Fruit fly (Drosophila melanogaster) whole organism, embryonic: ENCODE results near the gene CG6345.
A peak's percentile ranks its signal among the peaks of the same experiment; 100 is the strongest.

Experiments
- Bdp1 ChIP-seq: fragments of 200-800 bp; sonication (Bioruptor generic); optimal IDR thresholded peaks from 3 replicates; lab custom pipeline; 2016; ENCODE audit warnings: missing biosample characterization, missing genetic modification characterization
- C15 ChIP-seq: fragments of 200-800 bp; sonication (Bioruptor generic); IDR thresholded peaks from 3 replicates; pipeline ENCODE4 v1.3.6; 2022; ENCODE audit warnings: missing biosample characterization, missing genetic modification characterization
- CG10543 ChIP-seq: fragments of 200-800 bp; sonication (Bioruptor generic); optimal IDR thresholded peaks from 3 replicates; lab custom pipeline; 2017; ENCODE audit warnings: missing biosample characterization, mild to moderate bottlenecking, missing genetic modification characterization, moderate library complexity
- CG1233 ChIP-seq: fragments of 200-800 bp; sonication (Bioruptor generic); optimal IDR thresholded peaks from 4 replicates; lab custom pipeline; 2018; ENCODE audit warnings: missing biosample characterization, mild to moderate bottlenecking, missing genetic modification characterization
- CG15601 ChIP-seq: fragments of 200-800 bp; sonication (Bioruptor generic); optimal IDR thresholded peaks from 3 replicates; lab custom pipeline; 2019; ENCODE audit warnings: missing biosample characterization, mild to moderate bottlenecking, missing genetic modification characterization, moderate library complexity
- CG17802 ChIP-seq: fragments of 200-800 bp; sonication (Bioruptor generic); optimal IDR thresholded peaks from 2 replicates; lab custom pipeline; 2018; ENCODE audit warnings: missing biosample characterization, mild to moderate bottlenecking, missing genetic modification characterization, moderate library complexity
- CG17829 ChIP-seq: fragments of 200-800 bp; optimal IDR thresholded peaks from 2 replicates; lab custom pipeline; 2019; ENCODE audit warnings: missing biosample characterization, mild to moderate bottlenecking, missing genetic modification characterization, moderate library complexity
- CG2129 ChIP-seq: fragments of 200-800 bp; sonication (Bioruptor generic); IDR thresholded peaks from 2 replicates; pipeline ENCODE4 v1.3.6; 2022; ENCODE audit warnings: missing biosample characterization, missing genetic modification characterization; ENCODE audit not compliant: partially characterized antibody
- CG2199 ChIP-seq: fragments of 200-800 bp; sonication (Bioruptor generic); IDR thresholded peaks from 3 replicates; pipeline ENCODE4 v1.3.6; 2022; ENCODE audit warnings: missing biosample characterization, missing genetic modification characterization
- CG3407 ChIP-seq: fragments of 200-800 bp; sonication (Bioruptor generic); optimal IDR thresholded peaks from 2 replicates; lab custom pipeline; 2018; ENCODE audit warnings: missing biosample characterization, mild to moderate bottlenecking, missing genetic modification characterization
- CG34422 ChIP-seq: fragments of 200-800 bp; sonication (Bioruptor generic); IDR thresholded peaks from 3 replicates; pipeline ENCODE4 v1.3.6; 2022; ENCODE audit warnings: missing biosample characterization, missing genetic modification characterization
- CG43689 ChIP-seq: fragments of 200-800 bp; sonication (Bioruptor generic); IDR thresholded peaks from 2 replicates; pipeline ENCODE4 v1.3.6; 2022; ENCODE audit warnings: missing biosample characterization, missing genetic modification characterization
- CG4404 ChIP-seq: fragments of 200-800 bp; sonication (Bioruptor generic); IDR thresholded peaks from 2 replicates; pipeline ENCODE4 v1.3.6; 2022; ENCODE audit warnings: missing biosample characterization, missing genetic modification characterization
- CG4730 ChIP-seq: fragments of 200-800 bp; sonication (Bioruptor generic); IDR thresholded peaks from 2 replicates; pipeline ENCODE4 v1.3.6; 2022; ENCODE audit warnings: missing biosample characterization, missing genetic modification characterization
- CG6813 ChIP-seq: fragments of 200-800 bp; sonication (Bioruptor generic); optimal IDR thresholded peaks from 2 replicates; lab custom pipeline; 2017; ENCODE audit warnings: missing biosample characterization, missing genetic modification characterization, mild to moderate bottlenecking, moderate library complexity, missing genetic modification reagents
- CG7372 ChIP-seq: fragments of 200-800 bp; sonication (Bioruptor generic); IDR thresholded peaks from 2 replicates; pipeline ENCODE4 v1.3.6; 2022; ENCODE audit warnings: missing biosample characterization, missing genetic modification characterization
- CG7745 ChIP-seq: fragments of 200-800 bp; sonication (Bioruptor generic); optimal IDR thresholded peaks from 2 replicates; lab custom pipeline; 2018; ENCODE audit warnings: missing biosample characterization, mild to moderate bottlenecking, missing genetic modification characterization, moderate library complexity
- CG7987 ChIP-seq: fragments of 200-800 bp; sonication (Bioruptor generic); optimal IDR thresholded peaks from 2 replicates; lab custom pipeline; 2018; ENCODE audit warnings: missing biosample characterization, mild to moderate bottlenecking, missing genetic modification characterization, moderate library complexity
- CG8089 ChIP-seq: fragments of 200-800 bp; sonication (Bioruptor generic); optimal IDR thresholded peaks from 3 replicates; lab custom pipeline; 2016; ENCODE audit warnings: missing biosample characterization, missing genetic modification characterization
- H15 ChIP-seq: fragments of 200-800 bp; sonication (Bioruptor generic); IDR thresholded peaks from 3 replicates; pipeline ENCODE4 v1.3.6; 2022; ENCODE audit warnings: missing biosample characterization, missing genetic modification characterization
- Hr78 ChIP-seq, 2 experiments: fragments of 200-800 bp in 1 of 2; fragments of >200 bp in 1 of 2; sonication (Bioruptor generic) in 1 of 2; optimal IDR thresholded peaks; 2 replicates each; lab custom pipeline; 2017 to 2019; ENCODE audit warnings: missing biosample characterization in 2 of 2, missing genetic modification characterization in 2 of 2, mild to moderate bottlenecking in 1 of 2, moderate library complexity in 1 of 2
- Kr ChIP-seq: fragments of 200-800 bp; sonication (Bioruptor generic); optimal IDR thresholded peaks from 2 replicates; lab custom pipeline; 2017; ENCODE audit warnings: missing biosample characterization, mild to moderate bottlenecking, missing genetic modification characterization
- Mad ChIP-seq: fragments of 200-800 bp; sonication (Bioruptor generic); optimal IDR thresholded peaks from 2 replicates; lab custom pipeline; 2016; ENCODE audit warnings: missing biosample characterization, missing genetic modification characterization
- Med ChIP-seq: fragments of 200-800 bp; sonication (Bioruptor generic); peaks from one replicate; lab custom pipeline; 2016; ENCODE audit warnings: missing biosample characterization, missing genetic modification characterization, mild to moderate bottlenecking, inconsistent platforms, moderate library complexity
- Myb ChIP-seq: fragments of 200-800 bp; sonication (Bioruptor generic); optimal IDR thresholded peaks from 2 replicates; lab custom pipeline; 2016; ENCODE audit warnings: missing biosample characterization, missing genetic modification characterization
- Nf-YA ChIP-seq: fragments of 200-800 bp; sonication (Bioruptor generic); IDR thresholded peaks from 2 replicates; pipeline ENCODE4 v1.3.6; 2022; ENCODE audit warnings: missing biosample characterization, missing genetic modification characterization
- Sox102F ChIP-seq: fragments of 200-800 bp; sonication (Bioruptor generic); optimal IDR thresholded peaks from 2 replicates; lab custom pipeline; 2018; ENCODE audit warnings: missing biosample characterization, mild to moderate bottlenecking, missing genetic modification characterization, moderate library complexity
- aop ChIP-seq: fragments of 200-800 bp; sonication (Bioruptor generic); IDR thresholded peaks from 2 replicates; pipeline ENCODE4 v1.3.6; 2022; ENCODE audit warnings: missing biosample characterization, missing genetic modification characterization
- ash1 ChIP-seq: fragments of 200-800 bp; sonication (Bioruptor generic); optimal IDR thresholded peaks from 2 replicates; lab custom pipeline; 2018; ENCODE audit warnings: missing biosample characterization, mild to moderate bottlenecking, missing genetic modification characterization
- bowl ChIP-seq: fragments of 200-800 bp; sonication (Bioruptor generic); IDR thresholded peaks from 2 replicates; pipeline ENCODE4 v1.3.6; 2022; ENCODE audit warnings: missing biosample characterization, missing genetic modification characterization
- dysf ChIP-seq: fragments of 200-800 bp; sonication (Bioruptor generic); IDR thresholded peaks from 3 replicates; pipeline ENCODE4 v1.3.6; 2022; ENCODE audit warnings: missing biosample characterization, missing genetic modification characterization
- exex ChIP-seq: fragments of 200-800 bp; sonication (Bioruptor generic); optimal IDR thresholded peaks from 4 replicates; lab custom pipeline; 2018; ENCODE audit warnings: missing biosample characterization, mild to moderate bottlenecking, missing genetic modification characterization, moderate library complexity
- fru ChIP-seq: fragments of >200 bp; optimal IDR thresholded peaks from 2 replicates; lab custom pipeline; 2017
- gcm ChIP-seq: fragments of 200-800 bp; sonication (Bioruptor generic); optimal IDR thresholded peaks from 2 replicates; lab custom pipeline; 2019; ENCODE audit warnings: missing biosample characterization, mild to moderate bottlenecking, missing genetic modification characterization, moderate library complexity
- grau ChIP-seq: fragments of 200-800 bp; optimal IDR thresholded peaks from 3 replicates; lab custom pipeline; 2019; ENCODE audit warnings: missing biosample characterization, mild to moderate bottlenecking, missing genetic modification characterization, moderate library complexity
- grn ChIP-seq: fragments of 200-800 bp; sonication (Bioruptor generic); optimal IDR thresholded peaks from 3 replicates; lab custom pipeline; 2017; ENCODE audit warnings: missing biosample characterization, missing genetic modification characterization
- gt ChIP-seq: fragments of 200-800 bp; sonication (Bioruptor generic); IDR thresholded peaks from 2 replicates; pipeline ENCODE4 v1.3.6; 2022; ENCODE audit warnings: missing biosample characterization, missing genetic modification characterization
- hkb ChIP-seq, 2 experiments: fragments of 200-800 bp in 1 of 2; fragments of >200 bp in 1 of 2; sonication (Bioruptor generic) in 1 of 2; IDR thresholded peaks in 1 of 2; optimal IDR thresholded peaks in 1 of 2; 2 replicates each; pipeline versions ENCODE4 v1.3.6 to Lab custom; 2017 to 2022; ENCODE audit warnings: missing biosample characterization in 1 of 2, missing genetic modification characterization in 1 of 2
- lov ChIP-seq, 2 experiments: fragments of 200-800 bp in 1 of 2; fragments of >200 bp in 1 of 2; sonication (Bioruptor generic) in 1 of 2; IDR thresholded peaks in 1 of 2; optimal IDR thresholded peaks in 1 of 2; 2 replicates in 1 of 2; 3 replicates in 1 of 2; pipeline versions ENCODE4 v1.3.6 to Lab custom; 2017 to 2022; ENCODE audit warnings: missing biosample characterization in 1 of 2, missing genetic modification characterization in 1 of 2
- maf-S ChIP-seq: fragments of 200-800 bp; sonication (Bioruptor generic); optimal IDR thresholded peaks from 2 replicates; lab custom pipeline; 2016; ENCODE audit warnings: missing biosample characterization, missing genetic modification characterization
- nau ChIP-seq: fragments of 200-800 bp; sonication (Bioruptor generic); optimal IDR thresholded peaks from 3 replicates; lab custom pipeline; 2017; ENCODE audit warnings: missing biosample characterization, mild to moderate bottlenecking, missing genetic modification characterization, missing genetic modification reagents
- nom ChIP-seq: fragments of 200-800 bp; sonication (Bioruptor generic); optimal IDR thresholded peaks from 2 replicates; lab custom pipeline; 2017; ENCODE audit warnings: missing biosample characterization, missing genetic modification characterization, mild to moderate bottlenecking, moderate library complexity, missing genetic modification reagents
- odd ChIP-seq: fragments of 200-800 bp; sonication (Bioruptor generic); optimal IDR thresholded peaks from 2 replicates; lab custom pipeline; 2017; ENCODE audit warnings: missing biosample characterization, mild to moderate bottlenecking, missing genetic modification characterization
- pho ChIP-seq: fragments of 200-800 bp; sonication (Bioruptor generic); optimal IDR thresholded peaks from 2 replicates; lab custom pipeline; 2016; ENCODE audit warnings: missing biosample characterization, missing genetic modification characterization
- slbo ChIP-seq: fragments of 200-800 bp; sonication (Bioruptor generic); IDR thresholded peaks from 2 replicates; pipeline ENCODE4 v1.3.6; 2022; ENCODE audit warnings: missing biosample characterization, missing genetic modification characterization
- so ChIP-seq: fragments of 200-800 bp; sonication (Bioruptor generic); IDR thresholded peaks from 3 replicates; pipeline ENCODE4 v1.3.6; 2022; ENCODE audit warnings: missing biosample characterization, missing genetic modification characterization
- trem ChIP-seq: fragments of 200-800 bp; optimal IDR thresholded peaks from 3 replicates; lab custom pipeline; 2019; ENCODE audit warnings: missing biosample characterization, mild to moderate bottlenecking, missing genetic modification characterization, moderate library complexity
- z ChIP-seq: fragments of 200-800 bp; sonication (Bioruptor generic); IDR thresholded peaks from 3 replicates; pipeline ENCODE4 v1.3.6; 2022; ENCODE audit warnings: missing biosample characterization, missing genetic modification characterization
- zf30C ChIP-seq: fragments of 200-800 bp; sonication (Bioruptor generic); optimal IDR thresholded peaks from 3 replicates; lab custom pipeline; 2018; ENCODE audit warnings: missing biosample characterization, mild to moderate bottlenecking, missing genetic modification characterization

The CG6345 gene

DNA sequence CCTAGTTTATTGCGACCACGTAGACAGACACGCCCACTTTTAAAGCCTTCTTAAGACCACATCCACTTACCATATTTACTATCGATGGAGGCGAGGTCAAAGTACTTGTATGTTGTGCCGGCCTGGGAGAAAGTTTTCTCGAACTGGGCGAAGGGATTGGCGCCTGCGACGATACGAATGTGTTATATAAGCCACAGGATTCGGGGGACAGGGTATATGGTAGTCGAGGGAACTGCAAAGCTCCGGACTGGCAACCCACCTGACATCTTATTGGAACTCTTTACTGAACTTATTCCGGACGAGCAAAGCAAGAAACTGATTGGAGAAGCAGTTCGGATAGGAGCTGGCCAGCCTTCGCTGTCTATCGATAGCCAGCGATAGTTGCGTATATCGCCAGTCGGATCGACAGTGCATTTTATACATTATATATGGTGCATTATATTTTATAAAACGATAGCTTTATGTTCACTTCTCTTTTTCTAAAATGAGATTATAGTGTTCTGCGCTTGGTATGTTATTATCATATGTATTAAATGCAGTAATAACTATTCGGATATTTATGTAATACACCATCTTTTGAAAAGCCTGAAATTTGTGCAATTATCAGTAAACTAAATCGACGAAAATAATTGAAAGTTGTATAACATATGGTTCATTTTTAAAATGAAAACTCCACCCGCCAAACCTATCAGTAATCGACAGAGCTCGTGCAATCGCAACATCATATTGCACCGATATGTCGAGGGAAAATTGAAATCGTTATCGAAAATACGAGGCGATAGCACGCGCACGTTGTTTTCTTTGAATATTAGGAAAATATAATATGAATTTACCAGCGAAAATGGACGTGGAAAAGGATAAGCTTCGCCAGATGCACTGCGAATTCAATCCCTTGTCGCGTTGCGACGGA is 3.0 kb downstream of the CG6345 start, which contains the start of the genes Irp-1B and Rrp46 (continued):
- TF ChIP-seq Mad (GFP tag; lab: Kevin White, UChicago), result no peak
- TF ChIP-seq bowl (GFP tag; lab: Robert Waterston, UW), result no peak
- no peak for TF ChIP-seq CG17802
- no peak for TF ChIP-seq gcm (GFP tag; lab: Kevin White, UChicago)
- TF ChIP-seq CG1233 (GFP tag; lab: Kevin White, UChicago), result no peak
- TF ChIP-seq trem (tag; lab: Kevin White, UChicago), result peak; percentile 47
- TF ChIP-seq CG43689, result no peak
- TF ChIP-seq CG6813, result no peak
- no peak for TF ChIP-seq slbo
- TF ChIP-seq Nf-YA, result no peak
- peak; percentile 76 for TF ChIP-seq nom
- TF ChIP-seq grau (tag; lab: Kevin White, UChicago), result no peak
- no peak for TF ChIP-seq Sox102F (GFP tag; lab: Kevin White, UChicago)
- TF ChIP-seq CG3407 (GFP tag; lab: Kevin White, UChicago), result no peak
- no peak for TF ChIP-seq maf-S (GFP tag; lab: Kevin White, UChicago)
- no peak for TF ChIP-seq exex (tag; lab: Kevin White, UChicago)
- peak; percentile 5 for TF ChIP-seq CG10543 (GFP tag; lab: Kevin White, UChicago)
- no peak for TF ChIP-seq hkb (optimal IDR thresholded peaks at IDR 0.05; lab: Kevin White, UChicago)
- TF ChIP-seq hkb (GFP tag; IDR thresholded peaks at IDR 0.05; lab: Robert Waterston, UW), result no peak
- no peak for TF ChIP-seq pho
- no peak for TF ChIP-seq gt (GFP tag; lab: Robert Waterston, UW)
- TF ChIP-seq Hr78 (GFP tag; optimal IDR thresholded peaks at IDR 0.05; lab: Kevin White, UChicago), result peak in 1 of 2 experiments; percentile 34
- peak; percentile 70 for TF ChIP-seq Med (GFP tag; lab: Kevin White, UChicago)
- peak; percentile 12 for TF ChIP-seq CG17829 (tag; lab: Kevin White, UChicago)
- TF ChIP-seq lov (optimal IDR thresholded peaks at IDR 0.05; lab: Kevin White, UChicago), result no peak
- no peak for TF ChIP-seq lov (GFP tag; IDR thresholded peaks at IDR 0.05; lab: Robert Waterston, UW)
- 0 out of 3 replicates have a peak, but pooled peaks have one; percentile 41 for TF ChIP-seq CG34422 (GFP tag; lab: Robert Waterston, UW)
- peak; percentile 22 for TF ChIP-seq Myb (GFP tag; lab: Kevin White, UChicago)
- no peak for TF ChIP-seq odd
- TF ChIP-seq z (GFP tag; lab: Robert Waterston, UW), result no peak
- TF ChIP-seq H15 (GFP tag; lab: Robert Waterston, UW), result no peak
- TF ChIP-seq CG8089, result no peak
- no peak for TF ChIP-seq aop
- no peak for TF ChIP-seq so (GFP tag; lab: Robert Waterston, UW)
- no peak for TF ChIP-seq nau (GFP tag; lab: Kevin White, UChicago)
- TF ChIP-seq CG7372 (GFP tag; lab: Robert Waterston, UW), result no peak
- TF ChIP-seq CG4730 (GFP tag; lab: Robert Waterston, UW), result no peak
- no peak for TF ChIP-seq CG4404
- TF ChIP-seq CG15601 (tag; lab: Kevin White, UChicago), result no peak
- no peak for TF ChIP-seq CG7745
- TF ChIP-seq CG2199 (GFP tag; lab: Robert Waterston, UW), result no peak
- no peak for TF ChIP-seq zf30C (GFP tag; lab: Kevin White, UChicago)
- TF ChIP-seq Bdp1, result no peak
- no peak for TF ChIP-seq C15
- TF ChIP-seq dysf (GFP tag; lab: Robert Waterston, UW), result no peak
- peak; percentile 51 for TF ChIP-seq CG2129 (GFP tag; lab: Robert Waterston, UW)
- TF ChIP-seq ash1, result no peak
- TF ChIP-seq grn (GFP tag; lab: Kevin White, UChicago), result no peak
- TF ChIP-seq fru (lab: Kevin White, UChicago), result no peak
- TF ChIP-seq Kr, result no peak
- TF ChIP-seq CG7987 (GFP tag; lab: Kevin White, UChicago), result no peak
